Fruit fly (Drosophila melanogaster): ENCODE results near the gene Cpr64Ac.

The Cpr64Ac gene

dm6 chr3L:4169957-4170651, 42.6 kb downstream of the Cpr64Ac start, which contains the start of gene Ero1L (continued):
- no peak for TF ChIP-seq trh (GFP tag; optimal IDR thresholded peaks at IDR 0.05)
- 0 out of 3 replicates have a peak, but pooled peaks have one; percentile 47 for TF ChIP-seq knrl (GFP tag; IDR thresholded peaks at IDR 0.05; ENCODE audit: partially characterized antibody)
- peak; percentile 52 for TF ChIP-seq Meics (GFP tag; optimal IDR thresholded peaks at IDR 0.05)
- TF ChIP-seq Spps (tag; optimal IDR thresholded peaks at IDR 0.05), result no peak
- no peak for TF ChIP-seq fd102C (GFP tag; optimal IDR thresholded peaks at IDR 0.05)
- TF ChIP-seq Mad (GFP tag; optimal IDR thresholded peaks at IDR 0.05), result no peak
- TF ChIP-seq CG7271 (tag; optimal IDR thresholded peaks at IDR 0.05), result peak; percentile 33
- TF ChIP-seq en (GFP tag; optimal IDR thresholded peaks at IDR 0.05), result no peak
- peak; percentile 38 for TF ChIP-seq Dek (tag; optimal IDR thresholded peaks at IDR 0.05)
- TF ChIP-seq lilli (GFP tag; optimal IDR thresholded peaks at IDR 0.05), result peak; percentile 34
- TF ChIP-seq CG6254 (GFP tag; optimal IDR thresholded peaks at IDR 0.05), result peak; percentile 46
- TF ChIP-seq gfzf (GFP tag; optimal IDR thresholded peaks at IDR 0.05), result peak; percentile 87
- TF ChIP-seq CG6765 (GFP tag; optimal IDR thresholded peaks at IDR 0.05), result no peak
- TF ChIP-seq Usf (GFP tag; optimal IDR thresholded peaks at IDR 0.05), result no peak
- TF ChIP-seq CG1792 (GFP tag; optimal IDR thresholded peaks at IDR 0.05), result no peak
- no peak for TF ChIP-seq ham (GFP tag; IDR thresholded peaks at IDR 0.05)
- no peak for TF ChIP-seq jumu (GFP tag; optimal IDR thresholded peaks at IDR 0.05)
- TF ChIP-seq CG2116 (GFP tag; optimal IDR thresholded peaks at IDR 0.05), result peak; percentile 62
- no peak for TF ChIP-seq dpn (GFP tag; optimal IDR thresholded peaks at IDR 0.05)
- no peak for TF ChIP-seq kah (GFP tag; optimal IDR thresholded peaks at IDR 0.05)
- peak; percentile 14 for TF ChIP-seq kay (GFP tag; optimal IDR thresholded peaks at IDR 0.05)
- peak; percentile 50 for TF ChIP-seq PHDP (tag; optimal IDR thresholded peaks at IDR 0.05)
- TF ChIP-seq Bgb (GFP tag; IDR thresholded peaks at IDR 0.05; ENCODE audit: partially characterized antibody), result no peak
- no peak for TF ChIP-seq CrebB (tag; optimal IDR thresholded peaks at IDR 0.05)
- TF ChIP-seq CG3163 (GFP tag; optimal IDR thresholded peaks at IDR 0.05), result peak; percentile 24
- TF ChIP-seq CG12071 (GFP tag; optimal IDR thresholded peaks at IDR 0.05), result peak; percentile 2
- no peak for TF ChIP-seq Dad (GFP tag; optimal IDR thresholded peaks at IDR 0.05)
- TF ChIP-seq CG5245 (GFP tag; optimal IDR thresholded peaks at IDR 0.05), result no peak
- TF ChIP-seq CG10274 (GFP tag; optimal IDR thresholded peaks at IDR 0.05), result no peak
- no peak for TF ChIP-seq Mrtf (GFP tag; IDR thresholded peaks at IDR 0.05)
- TF ChIP-seq ac (GFP tag; optimal IDR thresholded peaks at IDR 0.05), result no peak
- TF ChIP-seq CG18599 (GFP tag; optimal IDR thresholded peaks at IDR 0.05), result peak; percentile 55
- peak; percentile 52 for TF ChIP-seq CG17829 (tag; optimal IDR thresholded peaks at IDR 0.05)
- no peak for TF ChIP-seq Deaf1 (tag; optimal IDR thresholded peaks at IDR 0.05)
- TF ChIP-seq crol (GFP tag; IDR thresholded peaks at IDR 0.05), result no peak
- no peak for TF ChIP-seq CG12744 (GFP tag; optimal IDR thresholded peaks at IDR 0.05)
- no peak for TF ChIP-seq pb (GFP tag; optimal IDR thresholded peaks at IDR 0.05)
- no peak for TF ChIP-seq eyg (GFP tag; optimal IDR thresholded peaks at IDR 0.05)
- no peak for TF ChIP-seq grn (GFP tag; optimal IDR thresholded peaks at IDR 0.05)
- no peak for TF ChIP-seq ERR (GFP tag; optimal IDR thresholded peaks at IDR 0.05)
- TF ChIP-seq corto (GFP tag; optimal IDR thresholded peaks at IDR 0.05), result no peak
- no peak for TF ChIP-seq CG15011 (GFP tag; optimal IDR thresholded peaks at IDR 0.05)
- no peak for TF ChIP-seq Eip74EF (GFP tag; optimal IDR thresholded peaks at IDR 0.05)
- peak; percentile 42; the same call in 1 of the 3 replicates for TF ChIP-seq Opbp (GFP tag; IDR thresholded peaks at IDR 0.05; ENCODE audit: partially characterized antibody)
- peak; percentile 37 for TF ChIP-seq CG6689 (GFP tag; IDR thresholded peaks at IDR 0.05)
- TF ChIP-seq Trl (optimal IDR thresholded peaks at IDR 0.05), result no peak
- no peak for TF ChIP-seq Trl (GFP tag; optimal IDR thresholded peaks at IDR 0.05)
- peak; percentile 64 for TF ChIP-seq Med (GFP tag)
- no peak for TF ChIP-seq CG2202 (tag; optimal IDR thresholded peaks at IDR 0.05)
- TF ChIP-seq CG14965 (GFP tag; optimal IDR thresholded peaks at IDR 0.05; ENCODE audit: borderline replicate concordance), result no peak

Data from whole organism, embryonic.